Fruit fly (Drosophila melanogaster) whole organism, embryonic: ENCODE measurements around the gene rt.

Experiments used
- Ada2b ChIP-seq: fragments of 200-800 bp; sonication (Bioruptor generic); IDR thresholded peaks from 2 replicates; pipeline ENCODE4 v1.3.6; 2022; ENCODE audit warnings: missing biosample characterization, missing genetic modification characterization
- Asciz ChIP-seq: fragments of 200-800 bp; sonication (Bioruptor generic); optimal IDR thresholded peaks from 2 replicates; lab custom pipeline; 2017; ENCODE audit warnings: missing biosample characterization, mild to moderate bottlenecking, missing genetic modification characterization, missing genetic modification reagents
- CG10431 ChIP-seq: fragments of 200-800 bp; sonication (Bioruptor generic); optimal IDR thresholded peaks from 3 replicates; lab custom pipeline; 2018; ENCODE audit warnings: missing biosample characterization, mild to moderate bottlenecking, missing genetic modification characterization
- CG11695 ChIP-seq: fragments of 200-800 bp; sonication (Bioruptor generic); IDR thresholded peaks from 3 replicates; pipeline ENCODE4 v1.3.6; 2022; ENCODE audit warnings: missing biosample characterization, missing genetic modification characterization
- CG12659 ChIP-seq: fragments of 200-800 bp; sonication (Bioruptor generic); optimal IDR thresholded peaks from 3 replicates; lab custom pipeline; 2017; ENCODE audit warnings: mild to moderate bottlenecking, missing biosample characterization, missing genetic modification reagents, missing genetic modification characterization
- CG12942 ChIP-seq: fragments of 200-800 bp; sonication (Bioruptor generic); optimal IDR thresholded peaks from 3 replicates; lab custom pipeline; 2016; ENCODE audit warnings: missing biosample characterization, missing genetic modification characterization
- CG13424 ChIP-seq: fragments of 200-800 bp; sonication (Bioruptor generic); optimal IDR thresholded peaks from 2 replicates; lab custom pipeline; 2019; ENCODE audit warnings: missing biosample characterization, mild to moderate bottlenecking, missing genetic modification characterization, moderate library complexity
- CG17385 ChIP-seq: fragments of 200-800 bp; sonication (Bioruptor generic); optimal IDR thresholded peaks from 3 replicates; lab custom pipeline; 2018; ENCODE audit warnings: missing biosample characterization, mild to moderate bottlenecking, missing genetic modification characterization
- CG18599 ChIP-seq: fragments of 200-800 bp; sonication (Bioruptor generic); optimal IDR thresholded peaks from 3 replicates; lab custom pipeline; 2017; ENCODE audit warnings: missing biosample characterization, missing genetic modification characterization, mild to moderate bottlenecking, moderate library complexity, missing genetic modification reagents
- CG2116 ChIP-seq: fragments of 200-800 bp; sonication (Bioruptor generic); optimal IDR thresholded peaks from 3 replicates; lab custom pipeline; 2018; ENCODE audit warnings: missing biosample characterization, mild to moderate bottlenecking, missing genetic modification characterization
- CG2712 ChIP-seq: fragments of 200-800 bp; optimal IDR thresholded peaks from 3 replicates; lab custom pipeline; 2019; ENCODE audit warnings: missing biosample characterization, mild to moderate bottlenecking, missing genetic modification characterization, moderate library complexity
- CG30020 ChIP-seq: fragments of 200-800 bp; optimal IDR thresholded peaks from 2 replicates; lab custom pipeline; 2019; ENCODE audit warnings: missing biosample characterization, mild to moderate bottlenecking, missing genetic modification characterization, moderate library complexity
- CG31388 ChIP-seq: fragments of 200-800 bp; sonication (Bioruptor generic); optimal IDR thresholded peaks from 2 replicates; lab custom pipeline; 2016; ENCODE audit warnings: missing biosample characterization, missing genetic modification characterization
- CG34422 ChIP-seq: fragments of 200-800 bp; sonication (Bioruptor generic); IDR thresholded peaks from 3 replicates; pipeline ENCODE4 v1.3.6; 2022; ENCODE audit warnings: missing biosample characterization, missing genetic modification characterization
- CG3838 ChIP-seq: fragments of 200-800 bp; sonication (Bioruptor generic); optimal IDR thresholded peaks from 3 replicates; lab custom pipeline; 2016; ENCODE audit warnings: missing biosample characterization, missing genetic modification characterization
- CG4360 ChIP-seq: fragments of 200-800 bp; sonication (Bioruptor generic); IDR thresholded peaks from 2 replicates; pipeline ENCODE4 v1.3.6; 2022; ENCODE audit warnings: missing biosample characterization, missing genetic modification characterization
- CG4854 ChIP-seq: fragments of 200-800 bp; sonication (Bioruptor generic); optimal IDR thresholded peaks from 2 replicates; lab custom pipeline; 2016; ENCODE audit warnings: missing biosample characterization, missing genetic modification characterization, inconsistent platforms
- CG7839 ChIP-seq: fragments of 200-800 bp; sonication (Bioruptor generic); optimal IDR thresholded peaks from 3 replicates; lab custom pipeline; 2018; ENCODE audit warnings: missing biosample characterization, mild to moderate bottlenecking, missing genetic modification characterization, moderate library complexity
- Chrac-16 ChIP-seq: fragments of 200-800 bp; sonication (Bioruptor generic); optimal IDR thresholded peaks from 3 replicates; lab custom pipeline; 2016; ENCODE audit warnings: missing biosample characterization, missing genetic modification characterization
- Deaf1 ChIP-seq: fragments of 200-800 bp; optimal IDR thresholded peaks from 3 replicates; lab custom pipeline; 2019; ENCODE audit warnings: missing biosample characterization, mild to moderate bottlenecking, missing genetic modification characterization, moderate library complexity
- Ets65A ChIP-seq: fragments of 200-800 bp; sonication (Bioruptor generic); peaks from one replicate; lab custom pipeline; 2016; ENCODE audit warnings: missing biosample characterization, missing genetic modification characterization
- H2.0 ChIP-seq: fragments of 200-800 bp; sonication (Bioruptor generic); IDR thresholded peaks from 2 replicates; pipeline ENCODE4 v1.3.6; 2022; ENCODE audit warnings: missing biosample characterization, missing genetic modification characterization
- HLHmδ ChIP-seq: fragments of 200-800 bp; sonication (Bioruptor generic); optimal IDR thresholded peaks from 2 replicates; lab custom pipeline; 2018; ENCODE audit warnings: missing biosample characterization, mild to moderate bottlenecking, missing genetic modification characterization, moderate library complexity
- HmgZ ChIP-seq: fragments of 200-800 bp; sonication (Bioruptor generic); optimal IDR thresholded peaks from 2 replicates; lab custom pipeline; 2018; ENCODE audit warnings: missing biosample characterization, mild to moderate bottlenecking, missing genetic modification characterization
- Max ChIP-seq: fragments of 200-800 bp; sonication (Bioruptor generic); optimal IDR thresholded peaks from 2 replicates; lab custom pipeline; 2016; ENCODE audit warnings: missing biosample characterization, mild to moderate bottlenecking, missing genetic modification characterization
- Med ChIP-seq: fragments of 200-800 bp; sonication (Bioruptor generic); peaks from one replicate; lab custom pipeline; 2016; ENCODE audit warnings: missing biosample characterization, missing genetic modification characterization, mild to moderate bottlenecking, inconsistent platforms, moderate library complexity
- Pdp1 ChIP-seq, 2 experiments: fragments of 200-800 bp; sonication (Bioruptor generic); optimal IDR thresholded peaks; 3 replicates each; lab custom pipeline; 2016; ENCODE audit warnings: missing biosample characterization in 2 of 2, missing genetic modification characterization in 2 of 2, mild to moderate bottlenecking in 1 of 2, moderate library complexity in 1 of 2
- ac ChIP-seq: fragments of 200-800 bp; sonication (Bioruptor generic); optimal IDR thresholded peaks from 3 replicates; lab custom pipeline; 2017; ENCODE audit warnings: missing biosample characterization, mild to moderate bottlenecking, missing genetic modification characterization
- ara ChIP-seq: fragments of 200-800 bp; sonication (Bioruptor generic); IDR thresholded peaks from 2 replicates; pipeline ENCODE4 v1.3.6; 2022; ENCODE audit warnings: missing biosample characterization, missing genetic modification characterization
- dmrt11E ChIP-seq: fragments of 200-800 bp; sonication (Bioruptor generic); optimal IDR thresholded peaks from 3 replicates; lab custom pipeline; 2018; ENCODE audit warnings: missing biosample characterization, mild to moderate bottlenecking, missing genetic modification characterization, moderate library complexity
- dpn ChIP-seq, 2 experiments: fragments of 200-800 bp; sonication (Bioruptor generic); optimal IDR thresholded peaks; 3 replicates each; lab custom pipeline; 2016; ENCODE audit warnings: missing biosample characterization in 2 of 2, missing genetic modification characterization in 2 of 2
- esg ChIP-seq: fragments of 200-800 bp; sonication (Bioruptor generic); conservative IDR thresholded peaks from 2 replicates; pipeline ENCODE4 v1.3.6; 2022; ENCODE audit warnings: missing biosample characterization, missing genetic modification characterization
- gce ChIP-seq: fragments of 200-800 bp; sonication (Bioruptor generic); IDR thresholded peaks from 3 replicates; pipeline ENCODE4 v1.3.6; 2022; ENCODE audit warnings: missing biosample characterization, missing genetic modification characterization
- grn ChIP-seq: fragments of 200-800 bp; sonication (Bioruptor generic); optimal IDR thresholded peaks from 3 replicates; lab custom pipeline; 2017; ENCODE audit warnings: missing biosample characterization, missing genetic modification characterization
- ham ChIP-seq: fragments of 200-800 bp; sonication (Bioruptor generic); IDR thresholded peaks from 2 replicates; pipeline ENCODE4 v1.3.6; 2022; ENCODE audit warnings: missing biosample characterization, missing genetic modification characterization
- hkb ChIP-seq, 2 experiments: fragments of 200-800 bp in 1 of 2; fragments of >200 bp in 1 of 2; sonication (Bioruptor generic) in 1 of 2; IDR thresholded peaks in 1 of 2; optimal IDR thresholded peaks in 1 of 2; 2 replicates each; pipeline versions ENCODE4 v1.3.6 to Lab custom; 2017 to 2022; ENCODE audit warnings: missing biosample characterization in 1 of 2, missing genetic modification characterization in 1 of 2
- mirr ChIP-seq: fragments of 200-800 bp; sonication (Bioruptor generic); optimal IDR thresholded peaks from 3 replicates; lab custom pipeline; 2018; ENCODE audit warnings: missing biosample characterization, mild to moderate bottlenecking, missing genetic modification characterization
- nom ChIP-seq: fragments of 200-800 bp; sonication (Bioruptor generic); optimal IDR thresholded peaks from 2 replicates; lab custom pipeline; 2017; ENCODE audit warnings: missing biosample characterization, missing genetic modification characterization, mild to moderate bottlenecking, moderate library complexity, missing genetic modification reagents
- org-1 ChIP-seq: fragments of 200-800 bp; sonication (Bioruptor generic); optimal IDR thresholded peaks from 2 replicates; lab custom pipeline; 2017; ENCODE audit warnings: missing biosample characterization, missing genetic modification characterization
- otp ChIP-seq: fragments of 200-800 bp; sonication (Bioruptor generic); IDR thresholded peaks from 3 replicates; pipeline ENCODE4, ENCODE4 v1.3.6; 2022; ENCODE audit warnings: missing biosample characterization, missing genetic modification characterization
- phol ChIP-seq: fragments of 200-800 bp; sonication (Bioruptor generic); optimal IDR thresholded peaks from 3 replicates; lab custom pipeline; 2018; ENCODE audit warnings: missing biosample characterization, mild to moderate bottlenecking, missing genetic modification characterization, moderate library complexity
- ro ChIP-seq: fragments of 200-800 bp; sonication (Bioruptor generic); IDR thresholded peaks from 2 replicates; pipeline ENCODE4 v1.3.6; 2022; ENCODE audit warnings: missing biosample characterization, missing genetic modification characterization
- scrt ChIP-seq: fragments of 200-800 bp; sonication (Bioruptor generic); optimal IDR thresholded peaks from 2 replicates; lab custom pipeline; 2018; ENCODE audit warnings: missing biosample characterization, mild to moderate bottlenecking, missing genetic modification characterization, moderate library complexity
- stwl ChIP-seq: fragments of 200-800 bp; sonication (Bioruptor generic); optimal IDR thresholded peaks from 3 replicates; lab custom pipeline; 2018; ENCODE audit warnings: missing biosample characterization, mild to moderate bottlenecking, missing genetic modification characterization, moderate library complexity
- tio ChIP-seq: fragments of 200-800 bp; sonication (Bioruptor generic); optimal IDR thresholded peaks from 2 replicates; lab custom pipeline; 2017; ENCODE audit warnings: missing biosample characterization, missing genetic modification characterization, inconsistent platforms
- trem ChIP-seq: fragments of 200-800 bp; optimal IDR thresholded peaks from 3 replicates; lab custom pipeline; 2019; ENCODE audit warnings: missing biosample characterization, mild to moderate bottlenecking, missing genetic modification characterization, moderate library complexity
- unpg ChIP-seq: fragments of 200-800 bp; sonication (Bioruptor generic); optimal IDR thresholded peaks from 3 replicates; lab custom pipeline; 2018; ENCODE audit warnings: missing biosample characterization, mild to moderate bottlenecking, missing genetic modification characterization, moderate library complexity
- zfh1 ChIP-seq: fragments of 200-800 bp; sonication (Bioruptor generic); IDR thresholded peaks from 3 replicates; pipeline ENCODE4 v1.3.6; 2022; ENCODE audit warnings: missing biosample characterization, missing genetic modification characterization

Gene rt

dm6 chr3L:11587720-11588580, at the start of gene rt (continued):
- TF ChIP-seq nom (GFP tag; lab: Kevin White, UChicago) (no peak), CG18599 (GFP tag; lab: Kevin White, UChicago) (no peak), Max (GFP tag; lab: Kevin White, UChicago) (peak; percentile 29), CG3838 (GFP tag; lab: Kevin White, UChicago) (no peak), ro (no peak), trem (tag; lab: Kevin White, UChicago) (peak; percentile 61), Pdp1 (GFP tag; optimal IDR thresholded peaks at IDR 0.05; lab: Kevin White, UChicago) (peak; percentile 1 to 14), HmgZ (tag; lab: Kevin White, UChicago) (no peak), mirr (GFP tag; lab: Kevin White, UChicago) (no peak), Med (GFP tag; lab: Kevin White, UChicago) (peak; percentile 52), ac (GFP tag; lab: Kevin White, UChicago) (no peak), CG31388 (GFP tag; lab: Kevin White, UChicago) (no peak), H2.0 (peak; percentile 30; the same call in 1 of the 2 replicates), otp (GFP tag; lab: Robert Waterston, UW) (0 out of 3 replicates have a peak, but pooled peaks have one; percentile 49), hkb (optimal IDR thresholded peaks at IDR 0.05; lab: Kevin White, UChicago) (no peak), hkb (GFP tag; IDR thresholded peaks at IDR 0.05; lab: Robert Waterston, UW) (peak; percentile 70), dpn (GFP tag; optimal IDR thresholded peaks at IDR 0.05; lab: Kevin White, UChicago) (peak in 1 of 2 experiments; percentile 40), org-1 (peak; percentile 46), CG30020 (peak; percentile 39), CG12659 (GFP tag; lab: Kevin White, UChicago) (peak; percentile 32), stwl (tag; lab: Kevin White, UChicago) (peak; percentile 31), grn (GFP tag; lab: Kevin White, UChicago) (no peak), CG10431 (peak; percentile 17), CG34422 (GFP tag; lab: Robert Waterston, UW) (peak; percentile 28; the same call in 1 of the 3 replicates), ara (GFP tag; lab: Robert Waterston, UW) (peak; percentile 68), CG17385 (GFP tag; lab: Kevin White, UChicago) (peak; percentile 50), CG2712 (tag; lab: Kevin White, UChicago) (peak; percentile 84), Asciz (GFP tag; lab: Kevin White, UChicago) (peak; percentile 24), dmrt11E (tag; lab: Kevin White, UChicago) (peak; percentile 83), CG12942 (GFP tag; lab: Kevin White, UChicago) (no peak), zfh1 (GFP tag; lab: Robert Waterston, UW) (peak; percentile 67), phol (tag; lab: Kevin White, UChicago) (peak; percentile 78), CG4360 (GFP tag; lab: Robert Waterston, UW) (no peak), CG7839 (tag; lab: Kevin White, UChicago) (peak; percentile 65), scrt (GFP tag; lab: Kevin White, UChicago) (peak; percentile 20), gce (GFP tag; lab: Robert Waterston, UW) (no peak), ham (GFP tag; lab: Robert Waterston, UW) (no peak), esg (GFP tag; lab: Robert Waterston, UW) (peak; percentile 61), CG4854 (peak; percentile 4), Deaf1 (tag; lab: Kevin White, UChicago) (peak; percentile 6), Ets65A (GFP tag; lab: Kevin White, UChicago) (peak; percentile 23), Chrac-16 (GFP tag; lab: Kevin White, UChicago) (peak; percentile 41), Ada2b (0 out of 2 replicates have a peak, but pooled peaks have one; percentile 32), CG11695 (peak; percentile 48; the same call in 1 of the 3 replicates), tio (peak; percentile 42), CG13424 (peak; percentile 70), CG2116 (GFP tag; lab: Kevin White, UChicago) (peak; percentile 0), HLHmδ (GFP tag; lab: Kevin White, UChicago) (no peak), unpg (GFP tag; lab: Kevin White, UChicago) (peak; percentile 71)
